Worm (Caenorhabditis elegans): ENCODE data around the gene tceb-3.

tceb-3 gene

ce11 chrII:10988575-10988974 lies 41.4 kb upstream of the tceb-3 start:
- TF ChIP-seq nhr-11 (tag; optimal IDR thresholded peaks at IDR 0.05) (no peak), nhr-25 (tag; optimal IDR thresholded peaks at IDR 0.05) (no peak), crh-2 (tag; optimal IDR thresholded peaks at IDR 0.05) (no peak), nhr-12 (tag; optimal IDR thresholded peaks at IDR 0.05) (no peak), zag-1 (tag; optimal IDR thresholded peaks at IDR 0.05) (no peak), unc-55 (GFP tag; optimal IDR thresholded peaks at IDR 0.05) (no peak), unc-39 (tag; optimal IDR thresholded peaks at IDR 0.05) (no peak), blmp-1 (tag; optimal IDR thresholded peaks at IDR 0.05; ENCODE audit: insufficient read depth) (no peak), Y55F3AM.14 (GFP tag; optimal IDR thresholded peaks at IDR 0.05) (no peak), snpc-4 (tag; optimal IDR thresholded peaks at IDR 0.05) (no peak), unc-62 (GFP tag; optimal IDR thresholded peaks at IDR 0.05) (no peak), sem-4 (tag; optimal IDR thresholded peaks at IDR 0.05) (no peak), nhr-6 (tag; optimal IDR thresholded peaks at IDR 0.05) (no peak)

- TF ChIP-seq Y55F3AM.14 (GFP tag; optimal IDR thresholded peaks at IDR 0.05) (no peak), egl-27 (tag; optimal IDR thresholded peaks at IDR 0.05) (no peak), ceh-82 (tag; optimal IDR thresholded peaks at IDR 0.05) (no peak), lin-39 (tag; optimal IDR thresholded peaks at IDR 0.05) (no peak), nhr-10 (tag; optimal IDR thresholded peaks at IDR 0.05) (no peak), nhr-12 (tag; optimal IDR thresholded peaks at IDR 0.05) (no peak), skn-1 (tag; optimal IDR thresholded peaks at IDR 0.05) (no peak), fos-1 (tag; optimal IDR thresholded peaks at IDR 0.05) (no peak), lin-13 (GFP tag; optimal IDR thresholded peaks at IDR 0.05) (no peak), nhr-129 (tag; optimal IDR thresholded peaks at IDR 0.05) (no peak), alr-1 (tag; optimal IDR thresholded peaks at IDR 0.05) (no peak), ztf-4 (tag; optimal IDR thresholded peaks at IDR 0.05) (no peak), sem-4 (tag; optimal IDR thresholded peaks at IDR 0.05) (no peak), ZK546.5 (tag; optimal IDR thresholded peaks at IDR 0.05) (no peak), unc-55 (GFP tag; optimal IDR thresholded peaks at IDR 0.05) (peak; percentile 44), blmp-1 (tag; optimal IDR thresholded peaks at IDR 0.05; ENCODE audit: insufficient read depth) (no peak), ama-1 (optimal IDR thresholded peaks at IDR 0.05) (no peak), mab-5 (tag; optimal IDR thresholded peaks at IDR 0.05) (peak; percentile 31)
These were observed 39.4 kb upstream of the tceb-3 start for ce11 chrII:10986461-10987090.

DNA sequence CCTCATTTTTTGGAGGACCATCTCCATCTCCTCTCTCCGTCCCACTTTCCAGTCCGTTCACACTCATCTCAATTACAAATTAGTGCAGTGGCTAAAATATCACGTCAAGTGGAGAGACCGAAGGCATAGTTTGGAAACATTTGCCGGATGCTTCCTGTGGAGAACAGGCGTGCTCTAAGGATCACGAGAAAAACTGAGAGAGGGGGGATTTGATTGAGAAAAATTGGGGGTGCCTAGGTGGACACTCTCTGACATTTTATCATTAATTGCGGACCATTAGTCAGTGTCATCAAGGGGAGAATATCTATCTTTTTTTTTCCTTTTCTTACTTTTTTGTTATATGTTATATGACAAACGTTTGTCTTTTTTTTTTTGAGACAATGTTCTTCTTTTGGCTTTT lies 34.8 kb upstream of the tceb-3 start:
- peak; percentile 28 for TF ChIP-seq C34F6.9 (tag; optimal IDR thresholded peaks at IDR 0.05)
- TF ChIP-seq sem-4 (tag; optimal IDR thresholded peaks at IDR 0.05), result peak; percentile 1
- TF ChIP-seq nhr-11 (tag; optimal IDR thresholded peaks at IDR 0.05), result no peak
- peak; percentile 28 for TF ChIP-seq nhr-129 (tag; optimal IDR thresholded peaks at IDR 0.05)
- no peak for TF ChIP-seq mdl-1 (tag; optimal IDR thresholded peaks at IDR 0.05)
- no peak for TF ChIP-seq nhr-77 (tag; optimal IDR thresholded peaks at IDR 0.05)
- TF ChIP-seq lsy-2 (tag; optimal IDR thresholded peaks at IDR 0.05), result peak in 1 of 2 experiments; percentile 52
- TF ChIP-seq mab-5 (tag; optimal IDR thresholded peaks at IDR 0.05), result peak; percentile 33
- no peak for TF ChIP-seq blmp-1 (tag; optimal IDR thresholded peaks at IDR 0.05; ENCODE audit: insufficient read depth)
- peak; percentile 45 for TF ChIP-seq F13H6.1 (tag; optimal IDR thresholded peaks at IDR 0.05)
- TF ChIP-seq aly-2 (tag; optimal IDR thresholded peaks at IDR 0.05), result no peak
- no peak for TF ChIP-seq ZK546.5 (tag; optimal IDR thresholded peaks at IDR 0.05)

- TF ChIP-seq blmp-1 (tag; optimal IDR thresholded peaks at IDR 0.05; ENCODE audit: insufficient read depth) (no peak), unc-62 (GFP tag; optimal IDR thresholded peaks at IDR 0.05) (no peak), dmd-4 (tag; optimal IDR thresholded peaks at IDR 0.05) (no peak), R02D3.7 (tag; optimal IDR thresholded peaks at IDR 0.05) (no peak)
These were observed 28.0 kb upstream of the tceb-3 start, which contains the start of gene ptp-3 for ce11 chrII:10975239-10975638. TSS of gene ptp-3 (plus strand) at chrII:10975539.

ce11 chrII:10971677-10972076 lies 24.5 kb upstream of the tceb-3 start:
- TF ChIP-seq lin-11 (tag; optimal IDR thresholded peaks at IDR 0.05), result no peak
- no peak for TF ChIP-seq nhr-10 (tag; optimal IDR thresholded peaks at IDR 0.05)
- TF ChIP-seq ztf-11 (tag; optimal IDR thresholded peaks at IDR 0.05), result no peak
- no peak for TF ChIP-seq R02D3.7 (tag; optimal IDR thresholded peaks at IDR 0.05)
- no peak for TF ChIP-seq crh-2 (tag; optimal IDR thresholded peaks at IDR 0.05)
- no peak for TF ChIP-seq F13H6.1 (tag; optimal IDR thresholded peaks at IDR 0.05)
- TF ChIP-seq alr-1 (tag; optimal IDR thresholded peaks at IDR 0.05), result no peak
- TF ChIP-seq unc-39 (tag; optimal IDR thresholded peaks at IDR 0.05), result no peak
- no peak for TF ChIP-seq elt-3 (tag; optimal IDR thresholded peaks at IDR 0.05)
- TF ChIP-seq snpc-4 (tag; optimal IDR thresholded peaks at IDR 0.05), result no peak
- TF ChIP-seq egl-27 (tag; optimal IDR thresholded peaks at IDR 0.05), result no peak
- TF ChIP-seq C34F6.9 (tag; optimal IDR thresholded peaks at IDR 0.05), result no peak
- TF ChIP-seq ztf-1 (GFP tag; conservative IDR thresholded peaks at IDR 0.05), result no peak
- no peak for TF ChIP-seq ztf-4 (tag; optimal IDR thresholded peaks at IDR 0.05)

All from whole organism, L2 larva.